Fruit fly (Drosophila melanogaster): Measurements from ENCODE around the gene CG7694.
A peak's percentile ranks its signal among the peaks of the same experiment; 100 is the strongest.

Gene CG7694

dm6 chr3R:18584546-18584935, 11.7 kb downstream of the CG7694 start:
- TF ChIP-seq tai (GFP tag; optimal IDR thresholded peaks at IDR 0.05) (no peak), psq (GFP tag; optimal IDR thresholded peaks at IDR 0.05) (no peak), Mio (GFP tag; optimal IDR thresholded peaks at IDR 0.05) (no peak), GATAd (GFP tag; optimal IDR thresholded peaks at IDR 0.05) (no peak), dmrt93B (GFP tag; optimal IDR thresholded peaks at IDR 0.05) (no peak), Dfd (GFP tag; optimal IDR thresholded peaks at IDR 0.05) (no peak), br (GFP tag; optimal IDR thresholded peaks at IDR 0.05) (no peak), Jra (GFP tag; optimal IDR thresholded peaks at IDR 0.05) (no peak), ey (GFP tag; optimal IDR thresholded peaks at IDR 0.05) (no peak), rgr (GFP tag; optimal IDR thresholded peaks at IDR 0.05) (no peak), Rel (GFP tag; optimal IDR thresholded peaks at IDR 0.05) (no peak), Rel (tag; optimal IDR thresholded peaks at IDR 0.05) (no peak), usp (GFP tag; optimal IDR thresholded peaks at IDR 0.05) (no peak), brk (GFP tag; optimal IDR thresholded peaks at IDR 0.05) (no peak), fru (GFP tag; optimal IDR thresholded peaks at IDR 0.05) (no peak), sage (GFP tag; optimal IDR thresholded peaks at IDR 0.05) (no peak), Hr78 (GFP tag; optimal IDR thresholded peaks at IDR 0.05) (no peak), HLH106 (tag; optimal IDR thresholded peaks at IDR 0.05) (no peak), Abd-B (GFP tag; optimal IDR thresholded peaks at IDR 0.05) (no peak)

dm6 chr3R:18585259-18585858, 12.5 kb downstream of the CG7694 start:
- TF ChIP-seq N (GFP tag; optimal IDR thresholded peaks at IDR 0.05) (no peak), fru (GFP tag; optimal IDR thresholded peaks at IDR 0.05) (no peak), rgr (GFP tag; optimal IDR thresholded peaks at IDR 0.05) (peak; percentile 19), OdsH (GFP tag; optimal IDR thresholded peaks at IDR 0.05) (peak; percentile 32), sage (GFP tag; optimal IDR thresholded peaks at IDR 0.05) (peak; percentile 19), CG32264 (GFP tag; optimal IDR thresholded peaks at IDR 0.05) (no peak), jim (GFP tag; optimal IDR thresholded peaks at IDR 0.05) (no peak), Myc (optimal IDR thresholded peaks at IDR 0.05) (no peak), ey (GFP tag; optimal IDR thresholded peaks at IDR 0.05) (peak; percentile 38), CG9705 (GFP tag; optimal IDR thresholded peaks at IDR 0.05) (no peak), Jra (GFP tag; optimal IDR thresholded peaks at IDR 0.05) (peak; percentile 12), Hr83 (GFP tag; optimal IDR thresholded peaks at IDR 0.05; ENCODE audit: poor library complexity, severe bottlenecking) (peak; percentile 62), GATAd (GFP tag; optimal IDR thresholded peaks at IDR 0.05) (no peak), Dif (GFP tag; optimal IDR thresholded peaks at IDR 0.05; ENCODE audit: partially characterized antibody) (peak; percentile 65), br (GFP tag; optimal IDR thresholded peaks at IDR 0.05) (peak; percentile 1), Dfd (GFP tag; optimal IDR thresholded peaks at IDR 0.05) (no peak), dsf (GFP tag; optimal IDR thresholded peaks at IDR 0.05; ENCODE audit: borderline replicate concordance) (no peak), lola (GFP tag; optimal IDR thresholded peaks at IDR 0.05) (no peak), brk (GFP tag; optimal IDR thresholded peaks at IDR 0.05) (peak; percentile 20), Vsx2 (GFP tag; optimal IDR thresholded peaks at IDR 0.05; ENCODE audit: partially characterized antibody) (peak; percentile 23), dl (GFP tag; optimal IDR thresholded peaks at IDR 0.05; ENCODE audit: insufficient read depth in 1 of 2, partially characterized antibody in 2 of 2) (peak; percentile 5 to 47), foxo (GFP tag; optimal IDR thresholded peaks at IDR 0.05) (peak in 1 of 2 experiments; percentile 47), woc (GFP tag; optimal IDR thresholded peaks at IDR 0.05) (no peak), psq (GFP tag; optimal IDR thresholded peaks at IDR 0.05) (no peak), Abd-B (GFP tag; optimal IDR thresholded peaks at IDR 0.05) (no peak), Hnf4 (GFP tag; optimal IDR thresholded peaks at IDR 0.05) (peak; percentile 22), sv (GFP tag; optimal IDR thresholded peaks at IDR 0.05) (no peak), tai (GFP tag; optimal IDR thresholded peaks at IDR 0.05) (no peak)

DNA sequence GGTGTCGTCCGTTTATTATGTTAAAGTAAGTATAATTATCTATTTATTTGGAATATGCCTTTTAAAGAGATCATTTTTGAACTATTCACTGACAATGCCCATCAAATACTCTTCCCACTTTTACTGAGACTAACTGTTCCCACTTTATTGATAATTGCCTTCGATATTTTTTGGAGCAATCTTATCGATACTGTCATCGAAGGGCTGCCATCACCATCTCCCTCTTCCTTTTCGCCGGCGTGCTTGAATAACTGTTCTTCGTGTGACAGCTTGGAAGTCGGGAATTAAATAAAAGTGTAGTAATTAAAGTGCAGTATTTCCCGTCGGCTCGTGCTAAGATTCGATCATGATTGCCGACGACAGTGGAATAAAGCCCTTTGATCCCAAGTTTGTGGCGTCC, 17.9 kb downstream of the CG7694 start, which contains the start of gene qin:
Gene qin, plus strand, starts transcription at position 274 of the 400 bp plus-strand sequence.
- no peak for TF ChIP-seq Hnf4 (GFP tag; optimal IDR thresholded peaks at IDR 0.05)
- no peak for TF ChIP-seq Abd-B (GFP tag; optimal IDR thresholded peaks at IDR 0.05)
- no peak for TF ChIP-seq N (GFP tag; optimal IDR thresholded peaks at IDR 0.05)
- no peak for TF ChIP-seq h (GFP tag; optimal IDR thresholded peaks at IDR 0.05)
- TF ChIP-seq HLH106 (tag; optimal IDR thresholded peaks at IDR 0.05) = no peak
- TF ChIP-seq dl (GFP tag; optimal IDR thresholded peaks at IDR 0.05; ENCODE audit: insufficient read depth in 1 of 2, partially characterized antibody in 2 of 2) = no peak
- TF ChIP-seq ey (GFP tag; optimal IDR thresholded peaks at IDR 0.05) = no peak
- no peak for TF ChIP-seq Myc (optimal IDR thresholded peaks at IDR 0.05)
- TF ChIP-seq fru (GFP tag; optimal IDR thresholded peaks at IDR 0.05) = no peak
- no peak for TF ChIP-seq CrebA (GFP tag; optimal IDR thresholded peaks at IDR 0.05; ENCODE audit: borderline replicate concordance)
- no peak for TF ChIP-seq foxo (GFP tag; optimal IDR thresholded peaks at IDR 0.05)
- no peak for TF ChIP-seq woc (GFP tag; optimal IDR thresholded peaks at IDR 0.05)
- TF ChIP-seq Vsx2 (GFP tag; optimal IDR thresholded peaks at IDR 0.05; ENCODE audit: partially characterized antibody) = no peak

All from whole organism, wandering third instar larva.